Worm (Caenorhabditis elegans) whole organism, early embryonic: ENCODE results near the gene ttr-32.

Source experiments
- ama-1 ChIP-seq: fragments of 150-350 bp; optimal IDR thresholded peaks from 2 replicates; lab custom pipeline; 2014
- ceh-13 ChIP-seq: fragments of 200-800 bp; sonication (Bioruptor generic); optimal IDR thresholded peaks from 2 replicates; lab custom pipeline; 2018; ENCODE audit warnings: mild to moderate bottlenecking, missing genetic modification characterization, missing compliant biosample characterization
- tbx-11 ChIP-seq: fragments of 200-800 bp; sonication (Bioruptor generic); IDR thresholded peaks from 2 replicates; pipeline ENCODE4 v1.3.6; 2022; ENCODE audit warnings: missing genetic modification characterization, missing compliant biosample characterization

DNA sequence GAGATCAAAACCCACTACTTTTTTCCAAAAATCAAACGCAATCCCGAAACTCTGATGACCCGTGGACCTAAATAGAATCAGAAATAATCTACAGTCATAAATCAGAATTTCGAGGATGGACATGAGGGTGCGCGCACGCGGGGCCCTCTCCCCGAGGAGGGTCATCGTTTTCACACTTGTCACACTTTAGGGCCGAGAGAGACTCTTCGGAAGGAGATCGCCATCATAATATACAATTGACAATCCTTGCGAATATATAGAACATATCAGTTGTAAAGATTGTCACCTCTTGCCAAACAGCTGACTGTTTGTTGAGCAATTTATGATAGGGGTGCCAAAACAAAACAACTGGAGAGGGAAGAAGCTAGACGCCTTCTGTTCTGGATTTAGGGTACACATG lies 36.1 kb upstream of the ttr-32 start:
- TF ChIP-seq ceh-13 (no peak), ama-1 (no peak), tbx-11 (GFP tag; lab: Robert Waterston, UW) (no peak)
